Worm (Caenorhabditis elegans): ENCODE results near the gene ace-4.

DNA sequence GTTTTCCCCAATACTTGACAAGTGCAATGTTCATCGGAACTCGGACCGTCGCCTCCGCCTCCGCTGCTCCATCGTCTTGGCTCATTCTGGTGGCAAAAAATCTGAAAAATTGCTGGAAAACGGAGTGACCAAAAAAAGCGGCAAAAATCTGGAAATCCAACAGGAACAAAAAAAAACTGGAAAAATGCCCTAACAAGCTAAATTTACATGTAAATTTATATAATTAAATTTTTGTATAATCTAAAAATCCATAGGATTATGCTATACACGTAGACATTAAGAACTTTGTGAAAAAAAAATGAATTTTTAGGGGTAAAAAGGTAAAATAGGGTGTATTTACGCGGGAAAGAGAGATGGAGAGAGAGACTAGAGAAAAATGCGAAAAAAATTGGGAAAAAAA is 28.3 kb downstream of the ace-4 start, which contains the start of gene Y48B6A.13:
- TF ChIP-seq lir-3 (tag; optimal IDR thresholded peaks at IDR 0.05; ENCODE audit: poor library complexity): no peak
- TF ChIP-seq ztf-11 (tag; optimal IDR thresholded peaks at IDR 0.05): no peak
- no peak for TF ChIP-seq ama-1 (optimal IDR thresholded peaks at IDR 0.05)
- TF ChIP-seq ceh-82 (tag; optimal IDR thresholded peaks at IDR 0.05): no peak

Measured in whole organism, L1 larva.